Worm (Caenorhabditis elegans) whole organism, L1 larva: ENCODE results near the gene F35F10.5.

Experiments used
- C34B4.2 ChIP-seq: sonication (generic microtip); optimal IDR thresholded peaks from 2 replicates; lab custom pipeline; 2017; ENCODE audit warnings: mild to moderate bottlenecking, missing genetic modification characterization, missing compliant biosample characterization
- alr-1 ChIP-seq: fragments of 200-800 bp; sonication (Bioruptor generic); optimal IDR thresholded peaks from 2 replicates; lab custom pipeline; 2018; ENCODE audit warnings: borderline replicate concordance, mild to moderate bottlenecking, missing genetic modification characterization, missing compliant biosample characterization
- ceh-8 ChIP-seq: fragments of 200-800 bp; sonication (Bioruptor generic); optimal IDR thresholded peaks from 2 replicates; lab custom pipeline; 2018; ENCODE audit warnings: mild to moderate bottlenecking, missing genetic modification characterization, moderate library complexity, missing compliant biosample characterization
- ceh-82 ChIP-seq, 3 experiments: fragments of 150-350 bp in 1 of 3; sonication (generic microtip) in 2 of 3; optimal IDR thresholded peaks; 2 replicates each; lab custom pipeline; 2014 to 2017; ENCODE audit warnings: missing biosample characterization in 3 of 3, missing genetic modification characterization in 3 of 3
- ceh-90 ChIP-seq: sonication (generic microtip); optimal IDR thresholded peaks from 2 replicates; lab custom pipeline; 2016; ENCODE audit warnings: missing genetic modification characterization, missing compliant biosample characterization
- dsc-1 ChIP-seq: sonication (generic microtip); optimal IDR thresholded peaks from 2 replicates; lab custom pipeline; 2016; ENCODE audit warnings: mild to moderate bottlenecking, missing genetic modification characterization, missing compliant biosample characterization
- efl-1 ChIP-seq, 4 experiments: fragments of 150-350 bp; optimal IDR thresholded peaks in 3 of 4; peaks in 1 of 4; 1 replicate in 1 of 4; 2 replicates in 3 of 4; lab custom pipeline; 2014; ENCODE audit warnings: missing biosample characterization in 2 of 4, missing genetic modification characterization in 2 of 4, missing genetic modification reagents in 2 of 4
- egl-13 ChIP-seq: sonication (generic microtip); optimal IDR thresholded peaks from 2 replicates; lab custom pipeline; 2016; ENCODE audit warnings: missing genotype, missing genetic modification reagents, missing genetic modification characterization, missing compliant biosample characterization
- egl-27 ChIP-seq, 2 experiments: fragments of 150-350 bp in 1 of 2; sonication (generic microtip); optimal IDR thresholded peaks; 3 replicates each; lab custom pipeline; 2017 to 2018; ENCODE audit warnings: missing biosample characterization in 2 of 2, missing genetic modification characterization in 2 of 2, missing genetic modification reagents in 2 of 2
- elt-2 ChIP-seq: sonication (generic microtip); optimal IDR thresholded peaks from 2 replicates; lab custom pipeline; 2016; ENCODE audit warnings: missing genetic modification characterization, mild to moderate bottlenecking, inconsistent platforms, missing compliant biosample characterization, missing genetic modification reagents
- grh-1 ChIP-seq: fragments of 200-800 bp; sonication (Bioruptor generic); IDR thresholded peaks from 2 replicates; pipeline ENCODE4 v1.3.6; 2022; ENCODE audit warnings: missing genetic modification reagents, missing genetic modification characterization, missing compliant biosample characterization
- hlh-17 ChIP-seq: fragments of 200-800 bp; sonication (Bioruptor generic); optimal IDR thresholded peaks from 2 replicates; lab custom pipeline; 2018; ENCODE audit warnings: missing genetic modification characterization, mild to moderate bottlenecking, missing compliant biosample characterization, moderate library complexity, borderline replicate concordance
- hlh-4 ChIP-seq: sonication (generic microtip); optimal IDR thresholded peaks from 2 replicates; lab custom pipeline; 2016; ENCODE audit warnings: mild to moderate bottlenecking, missing genetic modification characterization, missing compliant biosample characterization
- hpl-2 ChIP-seq: fragments of 150-350 bp; optimal IDR thresholded peaks from 2 replicates; lab custom pipeline; 2014; ENCODE audit warnings: missing biosample characterization, missing genetic modification reagents, missing genetic modification characterization
- isw-1 ChIP-seq: fragments of 200-800 bp; sonication (Bioruptor generic); IDR thresholded peaks from 2 replicates; pipeline ENCODE4 v1.3.6; 2022; ENCODE audit warnings: missing genetic modification characterization, missing compliant biosample characterization
- lin-13 ChIP-seq: fragments of 150-350 bp; optimal IDR thresholded peaks from 2 replicates; lab custom pipeline; 2014; ENCODE audit warnings: missing biosample characterization, missing genetic modification reagents, missing genetic modification characterization
- lir-3 ChIP-seq: sonication (generic microtip); optimal IDR thresholded peaks from 2 replicates; lab custom pipeline; 2016; ENCODE audit warnings: mild to moderate bottlenecking, missing genetic modification characterization, moderate library complexity, missing compliant biosample characterization; ENCODE audit not compliant: poor library complexity
- mdl-1 ChIP-seq, 2 experiments: fragments of 150-350 bp; optimal IDR thresholded peaks; 2 replicates each; lab custom pipeline; 2014 to 2017; ENCODE audit warnings: missing biosample characterization in 2 of 2, missing genetic modification characterization in 2 of 2, inconsistent platforms in 1 of 2
- mef-2 ChIP-seq: fragments of 150-350 bp; optimal IDR thresholded peaks from 2 replicates; lab custom pipeline; 2014; ENCODE audit warnings: missing biosample characterization, missing genetic modification characterization
- mep-1 ChIP-seq: fragments of 150-350 bp; optimal IDR thresholded peaks from 2 replicates; lab custom pipeline; 2014; ENCODE audit warnings: missing biosample characterization, missing genetic modification characterization
- nhr-11 ChIP-seq: fragments of 150-350 bp; optimal IDR thresholded peaks from 2 replicates; lab custom pipeline; 2014; ENCODE audit warnings: missing biosample characterization, missing genetic modification characterization
- nhr-19 ChIP-seq: fragments of 200-800 bp; sonication (Bioruptor generic); conservative IDR thresholded peaks from 2 replicates; pipeline ENCODE4 v1.3.6; 2022; ENCODE audit warnings: missing genetic modification characterization, missing compliant biosample characterization
- nhr-47 ChIP-seq: sonication (generic microtip); optimal IDR thresholded peaks from 2 replicates; lab custom pipeline; 2016; ENCODE audit warnings: mild to moderate bottlenecking, missing genetic modification characterization, moderate library complexity, missing compliant biosample characterization
- nhr-90 ChIP-seq: sonication (generic microtip); optimal IDR thresholded peaks from 2 replicates; lab custom pipeline; 2016; ENCODE audit warnings: mild to moderate bottlenecking, missing genetic modification characterization, missing compliant biosample characterization; ENCODE audit not compliant: poor library complexity
- snu-23 ChIP-seq: sonication (generic microtip); optimal IDR thresholded peaks from 2 replicates; lab custom pipeline; 2016; ENCODE audit warnings: missing genetic modification characterization, missing compliant biosample characterization
- sox-4 ChIP-seq: sonication (generic microtip); optimal IDR thresholded peaks from 2 replicates; lab custom pipeline; 2016; ENCODE audit warnings: missing genetic modification characterization, missing compliant biosample characterization
- swsn-7 ChIP-seq: sonication (generic microtip); optimal IDR thresholded peaks from 2 replicates; lab custom pipeline; 2016; ENCODE audit warnings: missing genetic modification characterization, missing compliant biosample characterization
- tbx-2 ChIP-seq: sonication (generic microtip); optimal IDR thresholded peaks from 2 replicates; lab custom pipeline; 2016; ENCODE audit warnings: missing genetic modification characterization, missing compliant biosample characterization
- tlp-1 ChIP-seq: fragments of 150-350 bp; optimal IDR thresholded peaks from 2 replicates; lab custom pipeline; 2014; ENCODE audit warnings: missing biosample characterization, missing genetic modification characterization
- unc-30 ChIP-seq: sonication (generic microtip); optimal IDR thresholded peaks from 2 replicates; lab custom pipeline; 2017; ENCODE audit warnings: missing biosample characterization, missing genetic modification characterization
- vab-15 ChIP-seq: sonication (generic microtip); optimal IDR thresholded peaks from 2 replicates; lab custom pipeline; 2017; ENCODE audit warnings: missing genotype, mild to moderate bottlenecking, missing genetic modification characterization, missing compliant biosample characterization
- xbp-1 ChIP-seq: sonication (generic microtip); optimal IDR thresholded peaks from 2 replicates; lab custom pipeline; 2016; ENCODE audit warnings: missing genetic modification characterization, missing compliant biosample characterization
- zag-1 ChIP-seq: fragments of 150-350 bp; optimal IDR thresholded peaks from 2 replicates; lab custom pipeline; 2014; ENCODE audit warnings: missing biosample characterization, missing genetic modification characterization
- zip-4 ChIP-seq: fragments of 200-800 bp; sonication (Bioruptor generic); optimal IDR thresholded peaks from 2 replicates; lab custom pipeline; 2018; ENCODE audit warnings: mild to moderate bottlenecking, missing genetic modification characterization, moderate library complexity, missing compliant biosample characterization
- ztf-11 ChIP-seq, 2 experiments: sonication (generic microtip); optimal IDR thresholded peaks; 2 replicates each; lab custom pipeline; 2016 to 2017; ENCODE audit warnings: missing genetic modification characterization in 2 of 2, missing biosample characterization in 1 of 2, missing compliant biosample characterization in 1 of 2
- ztf-4 ChIP-seq: fragments of 150-350 bp; optimal IDR thresholded peaks from 2 replicates; lab custom pipeline; 2014; ENCODE audit warnings: missing biosample characterization, missing genetic modification characterization

F35F10.5 gene

ce11 chrV:3242984-3243383 is 41.7 kb upstream of the F35F10.5 start, which contains the start of gene gst-23 (continued):
- no peak for TF ChIP-seq ztf-4 (tag; lab: Kevin White, UChicago)
- no peak for TF ChIP-seq hpl-2
- TF ChIP-seq, all 84 proteins: peak for 0

- TF ChIP-seq nhr-47 (no peak), efl-1 (optimal IDR thresholded peaks at IDR 0.05; lab: Kevin White, UChicago) (no peak), efl-1 (GFP tag; optimal IDR thresholded peaks at IDR 0.05 in 1 of 2; lab: Kevin White, UChicago) (peak in 1 of 2 experiments; percentile 55)
These were observed 40.0 kb upstream of the F35F10.5 start, which contains the start of gene srj-7 for ce11 chrV:3244703-3245102. Gene srj-7, plus strand, starts transcription at chrV:3245003.

- TF ChIP-seq xbp-1 (tag; lab: Kevin White, UChicago), result no peak
- no peak for TF ChIP-seq snu-23 (GFP tag; lab: Kevin White, UChicago)
- no peak for TF ChIP-seq zag-1 (tag; lab: Kevin White, UChicago)
- TF ChIP-seq alr-1 (tag; lab: Kevin White, UChicago), result no peak
- TF ChIP-seq isw-1 (GFP tag; lab: Robert Waterston, UW), result no peak
- TF ChIP-seq tbx-2, result no peak
- TF ChIP-seq grh-1 (GFP tag; lab: Robert Waterston, UW), result no peak
- no peak for TF ChIP-seq dsc-1 (tag; lab: Kevin White, UChicago)
- no peak for TF ChIP-seq nhr-47
- TF ChIP-seq hlh-17 (GFP tag; lab: Kevin White, UChicago), result no peak
- TF ChIP-seq nhr-19, result no peak
These were observed 37.2 kb upstream of the F35F10.5 start, which contains the start of gene srj-8 for ce11 chrV:3247515-3247914. Gene srj-8, plus strand, starts transcription at chrV:3247815.

ce11 chrV:3250153-3250552 is 34.6 kb upstream of the F35F10.5 start, which contains the start of gene T28A11.13:
Gene T28A11.13, minus strand, starts transcription at chrV:3250253.
- TF ChIP-seq elt-2 (tag; lab: Kevin White, UChicago), result no peak
- TF ChIP-seq mef-2 (tag; lab: Kevin White, UChicago), result no peak
- no peak for TF ChIP-seq efl-1 (optimal IDR thresholded peaks at IDR 0.05; lab: Kevin White, UChicago)
- TF ChIP-seq efl-1 (GFP tag; optimal IDR thresholded peaks at IDR 0.05 in 1 of 2; lab: Kevin White, UChicago), result no peak
- TF ChIP-seq nhr-11 (tag; lab: Kevin White, UChicago), result no peak
- no peak for TF ChIP-seq egl-27 (tag; optimal IDR thresholded peaks at IDR 0.05; lab: Kevin White, UChicago)
- TF ChIP-seq C34B4.2, result no peak
- TF ChIP-seq lir-3, result no peak
- no peak for TF ChIP-seq unc-30 (tag; lab: Kevin White, UChicago)
- no peak for TF ChIP-seq sox-4 (tag; lab: Kevin White, UChicago)
- TF ChIP-seq vab-15 (tag; lab: Kevin White, UChicago), result no peak
- TF ChIP-seq lin-13 (GFP tag; lab: Kevin White, UChicago), result no peak
- no peak for TF ChIP-seq mep-1
- TF ChIP-seq, all 84 proteins: peak for 0

- no peak for TF ChIP-seq isw-1 (GFP tag; lab: Robert Waterston, UW)
- TF ChIP-seq, all 84 proteins: peak for 0
These were observed 28.7 kb upstream of the F35F10.5 start, which contains the start of gene srt-63 for ce11 chrV:3256051-3256450. Gene srt-63, minus strand, starts transcription at chrV:3256151.

- TF ChIP-seq ztf-11 (tag; optimal IDR thresholded peaks at IDR 0.05; lab: Kevin White, UChicago) (no peak), ceh-8 (GFP tag; lab: Kevin White, UChicago) (no peak), zip-4 (GFP tag; lab: Kevin White, UChicago) (no peak), egl-13 (tag; lab: Kevin White, UChicago) (no peak), mdl-1 (tag; optimal IDR thresholded peaks at IDR 0.05; lab: Kevin White, UChicago) (no peak), ceh-90 (tag; lab: Kevin White, UChicago) (no peak), xbp-1 (tag; lab: Kevin White, UChicago) (no peak), sox-4 (tag; lab: Kevin White, UChicago) (no peak), hpl-2 (no peak), hlh-4 (tag; lab: Kevin White, UChicago) (no peak), nhr-90 (no peak), tlp-1 (tag; lab: Kevin White, UChicago) (no peak), elt-2 (tag; lab: Kevin White, UChicago) (no peak), egl-27 (tag; optimal IDR thresholded peaks at IDR 0.05; lab: Kevin White, UChicago) (no peak), ceh-82 (tag; optimal IDR thresholded peaks at IDR 0.05; lab: Kevin White, UChicago) (no peak), isw-1 (GFP tag; lab: Robert Waterston, UW) (no peak), snu-23 (GFP tag; lab: Kevin White, UChicago) (no peak), zag-1 (tag; lab: Kevin White, UChicago) (no peak), tbx-2 (no peak), swsn-7 (tag; lab: Kevin White, UChicago) (no peak)
These were observed 27.9 kb upstream of the F35F10.5 start for ce11 chrV:3256809-3257208.
